Fruit fly (Drosophila melanogaster) whole organism, embryonic: Measurements from ENCODE around the gene Rpn2.

Source experiments
- Abd-B ChIP-seq: fragments of 200-800 bp; sonication (Bioruptor generic); optimal IDR thresholded peaks from 2 replicates; lab custom pipeline; 2018; ENCODE audit warnings: missing biosample characterization, mild to moderate bottlenecking, missing genetic modification characterization, moderate library complexity
- BtbVII ChIP-seq: fragments of 200-800 bp; sonication (Bioruptor generic); optimal IDR thresholded peaks from 3 replicates; lab custom pipeline; 2017; ENCODE audit warnings: missing biosample characterization, mild to moderate bottlenecking, missing genetic modification characterization
- CG10267 ChIP-seq: fragments of 200-800 bp; sonication (Bioruptor generic); optimal IDR thresholded peaks from 2 replicates; lab custom pipeline; 2018; ENCODE audit warnings: missing biosample characterization, mild to moderate bottlenecking, missing genetic modification characterization, moderate library complexity
- CG11695 ChIP-seq: fragments of 200-800 bp; sonication (Bioruptor generic); IDR thresholded peaks from 3 replicates; pipeline ENCODE4 v1.3.6; 2022; ENCODE audit warnings: missing biosample characterization, missing genetic modification characterization
- CG12155 ChIP-seq: fragments of 200-800 bp; sonication (Bioruptor generic); optimal IDR thresholded peaks from 3 replicates; lab custom pipeline; 2016; ENCODE audit warnings: missing biosample characterization, missing genetic modification characterization
- CG12769 ChIP-seq: fragments of 200-800 bp; sonication (Bioruptor generic); optimal IDR thresholded peaks from 2 replicates; lab custom pipeline; 2019; ENCODE audit warnings: missing biosample characterization, mild to moderate bottlenecking, missing genetic modification characterization, moderate library complexity
- CG14014 ChIP-seq: fragments of 200-800 bp; sonication (Bioruptor generic); IDR thresholded peaks from 2 replicates; pipeline ENCODE4 v1.3.6; 2022; ENCODE audit warnings: missing biosample characterization, missing genetic modification characterization
- CG17802 ChIP-seq: fragments of 200-800 bp; sonication (Bioruptor generic); optimal IDR thresholded peaks from 2 replicates; lab custom pipeline; 2018; ENCODE audit warnings: missing biosample characterization, mild to moderate bottlenecking, missing genetic modification characterization, moderate library complexity
- CG2199 ChIP-seq: fragments of 200-800 bp; sonication (Bioruptor generic); IDR thresholded peaks from 3 replicates; pipeline ENCODE4 v1.3.6; 2022; ENCODE audit warnings: missing biosample characterization, missing genetic modification characterization
- CG2889 ChIP-seq: fragments of 200-800 bp; sonication (Bioruptor generic); IDR thresholded peaks from 3 replicates; pipeline ENCODE4 v1.3.6; 2022; ENCODE audit warnings: missing biosample characterization, missing genetic modification characterization
- CG30403 ChIP-seq: fragments of 200-800 bp; sonication (Bioruptor generic); optimal IDR thresholded peaks from 3 replicates; lab custom pipeline; 2016; ENCODE audit warnings: missing biosample characterization, missing genetic modification characterization
- CG3163 ChIP-seq: fragments of 200-800 bp; sonication (Bioruptor generic); optimal IDR thresholded peaks from 3 replicates; lab custom pipeline; 2016; ENCODE audit warnings: missing biosample characterization, missing genetic modification characterization
- CG34224 ChIP-seq: fragments of 200-800 bp; sonication (Bioruptor generic); IDR thresholded peaks from 3 replicates; pipeline ENCODE4 v1.3.6; 2022; ENCODE audit warnings: missing biosample characterization, missing genetic modification characterization; ENCODE audit not compliant: partially characterized antibody
- CG4360 ChIP-seq: fragments of 200-800 bp; sonication (Bioruptor generic); IDR thresholded peaks from 2 replicates; pipeline ENCODE4 v1.3.6; 2022; ENCODE audit warnings: missing biosample characterization, missing genetic modification characterization
- CG43689 ChIP-seq: fragments of 200-800 bp; sonication (Bioruptor generic); IDR thresholded peaks from 2 replicates; pipeline ENCODE4 v1.3.6; 2022; ENCODE audit warnings: missing biosample characterization, missing genetic modification characterization
- CG8478 ChIP-seq: fragments of >200 bp; optimal IDR thresholded peaks from 2 replicates; lab custom pipeline; 2018
- CG9876 ChIP-seq: fragments of 200-800 bp; sonication (Bioruptor generic); optimal IDR thresholded peaks from 2 replicates; lab custom pipeline; 2016; ENCODE audit warnings: missing biosample characterization, missing genetic modification characterization
- Dip3 ChIP-seq: fragments of 200-800 bp; sonication (Bioruptor generic); optimal IDR thresholded peaks from 3 replicates; lab custom pipeline; 2016; ENCODE audit warnings: missing biosample characterization, missing genetic modification characterization
- HLH54F ChIP-seq: fragments of 200-800 bp; sonication (Bioruptor generic); optimal IDR thresholded peaks from 3 replicates; lab custom pipeline; 2016; ENCODE audit warnings: missing biosample characterization, missing genetic modification characterization
- Oaz ChIP-seq: fragments of 200-800 bp; sonication (Bioruptor generic); IDR thresholded peaks from 2 replicates; pipeline ENCODE4 v1.3.6; 2022; ENCODE audit warnings: missing biosample characterization, missing genetic modification characterization
- Opbp ChIP-seq: fragments of 200-800 bp; sonication (Bioruptor generic); IDR thresholded peaks from 3 replicates; pipeline ENCODE4 v1.3.6; 2022; ENCODE audit warnings: missing biosample characterization, missing genetic modification characterization; ENCODE audit not compliant: partially characterized antibody
- Sin3A ChIP-seq: fragments of >200 bp; optimal IDR thresholded peaks from 2 replicates; lab custom pipeline; 2018
- Trl ChIP-seq, 3 experiments: fragments of >200 bp in 2 of 3; fragments of 200-800 bp in 1 of 3; sonication (Bioruptor generic) in 1 of 3; optimal IDR thresholded peaks; 2 replicates in 1 of 3; 3 replicates in 2 of 3; lab custom pipeline; 2016 to 2017; ENCODE audit warnings: missing biosample characterization in 1 of 3, missing genetic modification characterization in 1 of 3
- btn ChIP-seq: fragments of 200-800 bp; sonication (Bioruptor generic); optimal IDR thresholded peaks from 2 replicates; lab custom pipeline; 2016; ENCODE audit warnings: missing biosample characterization, missing genetic modification characterization
- cg ChIP-seq: fragments of 200-800 bp; sonication (Bioruptor generic); optimal IDR thresholded peaks from 3 replicates; lab custom pipeline; 2019; ENCODE audit warnings: missing biosample characterization, mild to moderate bottlenecking, missing genetic modification characterization, moderate library complexity
- chinmo ChIP-seq: fragments of 200-800 bp; sonication (Bioruptor generic); IDR thresholded peaks from 4 replicates; pipeline ENCODE4 v1.3.6; 2022; ENCODE audit warnings: missing biosample characterization, missing genetic modification characterization; ENCODE audit not compliant: partially characterized antibody
- da ChIP-seq: fragments of 200-800 bp; sonication (Bioruptor generic); optimal IDR thresholded peaks from 2 replicates; lab custom pipeline; 2016; ENCODE audit warnings: missing biosample characterization, missing genetic modification characterization
- gsb ChIP-seq: fragments of 200-800 bp; sonication (Bioruptor generic); IDR thresholded peaks from 2 replicates; pipeline ENCODE4 v1.3.6; 2022; ENCODE audit warnings: missing biosample characterization, missing genetic modification characterization
- hb ChIP-seq: fragments of 200-800 bp; sonication (Bioruptor generic); IDR thresholded peaks from 3 replicates; pipeline ENCODE4 v1.3.6; 2022; ENCODE audit warnings: missing biosample characterization, missing genetic modification characterization; ENCODE audit not compliant: partially characterized antibody
- ken ChIP-seq: fragments of 200-800 bp; sonication (Bioruptor generic); IDR thresholded peaks from 3 replicates; pipeline ENCODE4 v1.3.6; 2022; ENCODE audit warnings: missing biosample characterization, missing genetic modification characterization
- knrl ChIP-seq: fragments of 200-800 bp; sonication (Bioruptor generic); IDR thresholded peaks from 3 replicates; pipeline ENCODE4 v1.3.6; 2022; ENCODE audit warnings: missing biosample characterization, missing genetic modification characterization; ENCODE audit not compliant: partially characterized antibody
- nau ChIP-seq: fragments of 200-800 bp; sonication (Bioruptor generic); optimal IDR thresholded peaks from 3 replicates; lab custom pipeline; 2017; ENCODE audit warnings: missing biosample characterization, mild to moderate bottlenecking, missing genetic modification characterization, missing genetic modification reagents
- pita ChIP-seq: fragments of 200-800 bp; sonication (Bioruptor generic); optimal IDR thresholded peaks from 2 replicates; lab custom pipeline; 2017; ENCODE audit warnings: missing biosample characterization, mild to moderate bottlenecking, missing genetic modification characterization
- rib ChIP-seq: fragments of 200-800 bp; sonication (Bioruptor generic); IDR thresholded peaks from 2 replicates; pipeline ENCODE4 v1.3.6; 2022; ENCODE audit warnings: missing biosample characterization, missing genetic modification characterization
- sens ChIP-seq: fragments of 200-800 bp; sonication (Bioruptor generic); peaks from one replicate; lab custom pipeline; 2016; ENCODE audit warnings: missing biosample characterization, missing genetic modification characterization
- sima ChIP-seq: fragments of 200-800 bp; sonication (Bioruptor generic); optimal IDR thresholded peaks from 2 replicates; lab custom pipeline; 2016; ENCODE audit warnings: missing biosample characterization, missing genetic modification characterization
- sna ChIP-seq: fragments of 200-800 bp; sonication (Bioruptor generic); IDR thresholded peaks from 2 replicates; pipeline ENCODE4 v1.3.6; 2022; ENCODE audit warnings: missing biosample characterization, missing genetic modification characterization; ENCODE audit not compliant: partially characterized antibody
- stwl ChIP-seq: fragments of 200-800 bp; sonication (Bioruptor generic); optimal IDR thresholded peaks from 3 replicates; lab custom pipeline; 2018; ENCODE audit warnings: missing biosample characterization, mild to moderate bottlenecking, missing genetic modification characterization, moderate library complexity
- tio ChIP-seq: fragments of 200-800 bp; sonication (Bioruptor generic); optimal IDR thresholded peaks from 2 replicates; lab custom pipeline; 2017; ENCODE audit warnings: missing biosample characterization, missing genetic modification characterization, inconsistent platforms

Rpn2 gene

DNA sequence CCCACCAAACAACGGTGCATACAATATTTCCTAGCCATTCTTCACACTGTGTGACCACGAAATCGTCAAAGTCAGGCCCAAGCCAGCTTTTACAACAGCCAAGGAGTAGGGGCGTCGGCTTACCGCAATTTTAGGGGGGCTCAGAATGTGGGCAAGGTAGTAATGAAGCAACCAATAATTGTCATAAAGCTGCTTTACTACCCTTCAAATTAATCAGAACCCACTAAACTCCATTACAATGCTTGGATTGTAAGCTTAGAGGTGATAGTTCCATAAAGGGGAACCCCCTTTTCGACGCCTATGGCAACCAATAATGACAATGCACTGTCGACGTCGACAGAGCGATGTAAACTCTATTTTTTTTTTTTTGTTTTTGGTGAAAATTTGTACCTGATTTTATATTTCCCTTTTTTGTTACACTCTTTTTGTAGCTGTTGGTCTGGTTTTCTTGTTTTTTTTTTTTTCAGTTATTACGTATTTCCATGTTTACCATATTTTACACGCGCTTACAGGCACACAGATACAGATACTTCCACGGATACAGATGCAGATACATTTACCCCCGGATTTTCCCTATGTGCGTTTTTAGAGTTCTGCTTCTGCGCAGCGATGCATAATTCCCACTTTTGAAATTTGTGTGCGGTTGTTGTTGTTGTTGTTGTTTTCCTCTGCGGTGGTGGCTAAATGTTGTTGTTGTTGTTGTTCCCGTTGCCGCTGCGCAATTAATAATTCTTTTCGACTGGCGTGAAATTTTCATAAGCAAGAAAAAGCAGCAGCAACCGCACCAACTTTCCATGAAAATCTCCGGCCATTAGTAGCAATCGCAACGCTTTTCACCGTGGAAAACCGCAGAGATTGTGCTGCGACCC, 51.5 kb downstream of the Rpn2 start (continued):
- TF ChIP-seq knrl (GFP tag; lab: Robert Waterston, UW) (no peak), Abd-B (peak; percentile 75), CG12769 (tag; lab: Kevin White, UChicago) (peak; percentile 71), sima (GFP tag; lab: Kevin White, UChicago) (no peak), HLH54F (GFP tag; lab: Kevin White, UChicago) (peak; percentile 25), ken (GFP tag; lab: Robert Waterston, UW) (peak; percentile 80), Oaz (peak; percentile 27; the same call in 1 of the 2 replicates), CG43689 (no peak), btn (GFP tag; lab: Kevin White, UChicago) (peak; percentile 69), CG30403 (GFP tag; lab: Kevin White, UChicago) (peak; percentile 72), tio (GFP tag; lab: Kevin White, UChicago) (peak; percentile 41), Dip3 (GFP tag; lab: Kevin White, UChicago) (no peak), pita (no peak), CG14014 (0 out of 2 replicates have a peak, but pooled peaks have one; percentile 11), Opbp (GFP tag; lab: Robert Waterston, UW) (no peak), CG11695 (GFP tag; lab: Robert Waterston, UW) (peak; percentile 65; the same call in 2 of the 3 replicates), hb (GFP tag; lab: Robert Waterston, UW) (0 out of 3 replicates have a peak, but pooled peaks have one; percentile 15), CG2889 (GFP tag; lab: Robert Waterston, UW) (no peak), BtbVII (peak; percentile 11), CG12155 (GFP tag; lab: Kevin White, UChicago) (peak; percentile 54), cg (GFP tag; lab: Kevin White, UChicago) (peak; percentile 54), gsb (GFP tag; lab: Robert Waterston, UW) (0 out of 2 replicates have a peak, but pooled peaks have one; percentile 22)

DNA sequence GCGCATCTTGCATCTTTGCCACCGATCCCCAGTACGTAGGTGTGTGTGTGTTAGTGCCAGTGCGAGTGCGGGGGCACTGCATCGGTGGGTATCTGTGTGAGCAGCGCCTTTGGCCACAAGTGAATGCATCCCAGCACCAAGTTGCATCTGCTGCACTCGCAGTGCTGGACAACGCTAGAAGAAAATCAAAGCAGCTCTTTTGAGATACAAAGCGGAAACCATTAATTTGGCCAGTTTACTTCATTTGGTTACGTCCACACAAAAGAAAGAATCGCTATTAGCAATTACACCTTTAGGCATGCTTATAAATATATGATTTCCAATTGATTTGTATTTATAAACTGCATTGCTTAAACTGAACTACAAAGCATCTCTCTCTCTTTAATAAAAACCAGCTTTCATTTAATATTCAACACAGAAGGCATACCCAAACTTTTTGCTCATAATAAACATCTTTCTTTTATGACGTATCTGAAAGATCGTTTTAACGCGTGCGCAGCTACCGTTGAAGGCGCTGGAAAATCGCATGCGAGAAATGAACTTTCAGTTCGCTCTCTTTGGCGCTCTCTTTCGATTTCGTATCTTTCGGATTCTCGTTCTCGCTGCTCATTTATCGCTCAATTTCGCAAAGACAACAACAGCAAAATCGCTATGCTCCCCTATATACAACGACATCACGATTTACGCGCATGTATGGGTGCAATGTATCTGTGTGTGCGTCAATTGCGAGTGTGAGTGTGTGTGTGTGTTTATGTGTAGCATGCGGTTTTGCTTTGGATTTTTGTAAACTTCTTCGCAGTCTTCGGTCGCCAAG, 53.1 kb downstream of the Rpn2 start:
- TF ChIP-seq stwl (tag; lab: Kevin White, UChicago), result peak; percentile 78
- TF ChIP-seq CG34224 (GFP tag; lab: Robert Waterston, UW), result no peak
- TF ChIP-seq sna (GFP tag; lab: Robert Waterston, UW), result no peak
- peak; percentile 22; the same call in 1 of the 2 replicates for TF ChIP-seq rib (GFP tag; lab: Robert Waterston, UW)
- 0 out of 3 replicates have a peak, but pooled peaks have one; percentile 38 for TF ChIP-seq CG2199 (GFP tag; lab: Robert Waterston, UW)
- TF ChIP-seq Trl (optimal IDR thresholded peaks at IDR 0.05; lab: Kevin White, UChicago), result peak; percentile 41 to 77
- no peak for TF ChIP-seq Trl (GFP tag; optimal IDR thresholded peaks at IDR 0.05; lab: Kevin White, UChicago)
- TF ChIP-seq nau, result no peak
- peak; percentile 60 for TF ChIP-seq CG4360 (GFP tag; lab: Robert Waterston, UW)
- peak; percentile 17 for TF ChIP-seq CG10267
- peak; percentile 81; the same call in 3 of the 4 replicates for TF ChIP-seq chinmo (GFP tag; lab: Robert Waterston, UW)
- TF ChIP-seq sens (GFP tag; lab: Kevin White, UChicago), result peak; percentile 77
- TF ChIP-seq CG17802, result no peak
- no peak for TF ChIP-seq Sin3A (lab: Kevin White, UChicago)
- TF ChIP-seq CG9876 (GFP tag; lab: Kevin White, UChicago), result no peak
- peak; percentile 16 for TF ChIP-seq CG8478 (lab: Kevin White, UChicago)
- no peak for TF ChIP-seq da (GFP tag; lab: Kevin White, UChicago)
- peak; percentile 13 for TF ChIP-seq CG12769 (tag; lab: Kevin White, UChicago)
- peak; percentile 80 for TF ChIP-seq CG3163 (GFP tag; lab: Kevin White, UChicago)
- peak; percentile 84 for TF ChIP-seq cg (GFP tag; lab: Kevin White, UChicago)
